Worm (Caenorhabditis elegans) whole organism, L2 larva: Measurements from ENCODE around the gene C40C9.3.

Experiments
- C34F6.9 ChIP-seq: fragments of 150-350 bp; optimal IDR thresholded peaks from 2 replicates; lab custom pipeline; 2014; ENCODE audit warnings: missing biosample characterization, missing genetic modification characterization
- F13H6.1 ChIP-seq: sonication (generic microtip); optimal IDR thresholded peaks from 2 replicates; lab custom pipeline; 2016; ENCODE audit warnings: missing genetic modification characterization, missing compliant biosample characterization
- R02D3.7 ChIP-seq: fragments of 150-350 bp; optimal IDR thresholded peaks from 2 replicates; lab custom pipeline; 2014; ENCODE audit warnings: missing biosample characterization, missing genetic modification characterization
- ama-1 ChIP-seq: fragments of 150-350 bp; optimal IDR thresholded peaks from 2 replicates; lab custom pipeline; 2018; ENCODE audit warnings: inconsistent platforms
- ceh-16 ChIP-seq: fragments of 150-350 bp; optimal IDR thresholded peaks from 2 replicates; lab custom pipeline; 2014; ENCODE audit warnings: missing biosample characterization, missing genetic modification characterization
- crh-2 ChIP-seq: sonication (generic microtip); optimal IDR thresholded peaks from 2 replicates; lab custom pipeline; 2017; ENCODE audit warnings: missing biosample characterization, missing genetic modification characterization
- dmd-4 ChIP-seq: sonication (generic microtip); optimal IDR thresholded peaks from 2 replicates; lab custom pipeline; 2017; ENCODE audit warnings: missing biosample characterization, missing genetic modification characterization
- egl-27 ChIP-seq: sonication (generic microtip); optimal IDR thresholded peaks from 3 replicates; lab custom pipeline; 2017; ENCODE audit warnings: missing biosample characterization, missing genetic modification reagents, missing genetic modification characterization
- elt-3 ChIP-seq: sonication (generic microtip); optimal IDR thresholded peaks from 2 replicates; lab custom pipeline; 2017; ENCODE audit warnings: missing biosample characterization, missing genetic modification characterization
- fos-1 ChIP-seq: fragments of 150-350 bp; optimal IDR thresholded peaks from 2 replicates; lab custom pipeline; 2014; ENCODE audit warnings: missing biosample characterization, missing genetic modification characterization
- gmeb-1 ChIP-seq: fragments of 150-350 bp; optimal IDR thresholded peaks from 2 replicates; lab custom pipeline; 2014; ENCODE audit warnings: missing biosample characterization, missing genetic modification characterization
- lin-11 ChIP-seq: fragments of 150-350 bp; sonication (generic microtip); optimal IDR thresholded peaks from 2 replicates; lab custom pipeline; 2014; ENCODE audit warnings: missing biosample characterization, missing genetic modification characterization, inconsistent platforms, mixed read lengths
- lin-13 ChIP-seq: fragments of 150-350 bp; optimal IDR thresholded peaks from 2 replicates; lab custom pipeline; 2014; ENCODE audit warnings: missing biosample characterization, missing genetic modification reagents, missing genetic modification characterization
- lin-39 ChIP-seq: fragments of 150-350 bp; optimal IDR thresholded peaks from 2 replicates; lab custom pipeline; 2014; ENCODE audit warnings: missing biosample characterization, missing genetic modification reagents, missing genetic modification characterization
- lsy-2 ChIP-seq, 2 experiments: fragments of 150-350 bp in 1 of 2; sonication (generic microtip) in 1 of 2; optimal IDR thresholded peaks; 2 replicates each; lab custom pipeline; 2014 to 2017; ENCODE audit warnings: missing biosample characterization in 2 of 2, missing genetic modification characterization in 2 of 2
- mdl-1 ChIP-seq, 2 experiments: fragments of 150-350 bp in 1 of 2; sonication (generic microtip) in 1 of 2; optimal IDR thresholded peaks; 2 replicates each; lab custom pipeline; 2017; ENCODE audit warnings: missing biosample characterization in 2 of 2, missing genetic modification characterization in 2 of 2
- nhr-10 ChIP-seq: sonication (generic microtip); optimal IDR thresholded peaks from 2 replicates; lab custom pipeline; 2017; ENCODE audit warnings: missing biosample characterization, missing genetic modification characterization
- nhr-11 ChIP-seq: fragments of 150-350 bp; optimal IDR thresholded peaks from 2 replicates; lab custom pipeline; 2014; ENCODE audit warnings: missing biosample characterization, missing genetic modification characterization
- nhr-129 ChIP-seq: fragments of 150-350 bp; optimal IDR thresholded peaks from 2 replicates; lab custom pipeline; 2014; ENCODE audit warnings: missing biosample characterization, missing genetic modification characterization
- nhr-21 ChIP-seq: fragments of 150-350 bp; optimal IDR thresholded peaks from 2 replicates; lab custom pipeline; 2014; ENCODE audit warnings: missing biosample characterization, missing genetic modification characterization
- nhr-23 ChIP-seq: fragments of 150-350 bp; optimal IDR thresholded peaks from 2 replicates; lab custom pipeline; 2014; ENCODE audit warnings: missing biosample characterization, missing genetic modification reagents, missing genetic modification characterization
- nhr-237 ChIP-seq: fragments of 150-350 bp; optimal IDR thresholded peaks from 2 replicates; lab custom pipeline; 2014; ENCODE audit warnings: missing biosample characterization, missing genetic modification characterization
- nhr-25 ChIP-seq: fragments of 150-350 bp; sonication (generic microtip); optimal IDR thresholded peaks from 3 replicates; lab custom pipeline; 2014; ENCODE audit warnings: missing biosample characterization, missing genetic modification characterization
- nhr-6 ChIP-seq: fragments of 150-350 bp; optimal IDR thresholded peaks from 2 replicates; lab custom pipeline; 2014; ENCODE audit warnings: missing biosample characterization, missing genetic modification characterization
- peb-1 ChIP-seq: fragments of 150-350 bp; optimal IDR thresholded peaks from 2 replicates; lab custom pipeline; 2014; ENCODE audit warnings: missing biosample characterization, missing genetic modification characterization
- sem-4 ChIP-seq: fragments of 150-350 bp; optimal IDR thresholded peaks from 2 replicates; lab custom pipeline; 2014; ENCODE audit warnings: missing biosample characterization, missing genetic modification reagents, missing genetic modification characterization
- sma-3 ChIP-seq: sonication (generic microtip); optimal IDR thresholded peaks from 2 replicates; lab custom pipeline; 2016; ENCODE audit warnings: missing genetic modification reagents, missing genetic modification characterization, missing compliant biosample characterization
- sma-9 ChIP-seq, 2 experiments: fragments of 150-350 bp in 1 of 2; sonication (generic microtip) in 1 of 2; optimal IDR thresholded peaks; 2 replicates each; lab custom pipeline; 2014 to 2016; ENCODE audit warnings: missing genetic modification characterization in 2 of 2, mild to moderate bottlenecking in 1 of 2, missing biosample characterization in 1 of 2, missing compliant biosample characterization in 1 of 2, missing genetic modification reagents in 1 of 2, moderate library complexity in 1 of 2
- snpc-4 ChIP-seq: fragments of 150-350 bp; optimal IDR thresholded peaks from 2 replicates; lab custom pipeline; 2014; ENCODE audit warnings: missing biosample characterization, missing genetic modification characterization
- unc-39 ChIP-seq: fragments of 150-350 bp; optimal IDR thresholded peaks from 2 replicates; lab custom pipeline; 2014; ENCODE audit warnings: missing biosample characterization, missing genetic modification characterization
- unc-55 ChIP-seq: fragments of 150-350 bp; sonication (generic microtip); optimal IDR thresholded peaks from 3 replicates; lab custom pipeline; 2014; ENCODE audit warnings: missing biosample characterization, missing genetic modification reagents, missing genetic modification characterization
- zag-1 ChIP-seq: fragments of 150-350 bp; optimal IDR thresholded peaks from 2 replicates; lab custom pipeline; 2014; ENCODE audit warnings: missing biosample characterization, missing genetic modification characterization
- ztf-11 ChIP-seq: sonication (generic microtip); optimal IDR thresholded peaks from 2 replicates; lab custom pipeline; 2017; ENCODE audit warnings: missing biosample characterization, missing genetic modification characterization
- ztf-4 ChIP-seq: fragments of 150-350 bp; optimal IDR thresholded peaks from 2 replicates; lab custom pipeline; 2014; ENCODE audit warnings: missing biosample characterization, missing genetic modification characterization

Gene C40C9.3

ce11 chrX:13666864-13667263, 19.5 kb downstream of the C40C9.3 start:
- no peak for TF ChIP-seq crh-2 (tag; lab: Kevin White, UChicago)
- TF ChIP-seq, all 48 proteins: peak for 0

- TF ChIP-seq F13H6.1 (tag; lab: Kevin White, UChicago) = no peak
- no peak for TF ChIP-seq nhr-25 (tag; lab: Kevin White, UChicago)
- no peak for TF ChIP-seq peb-1 (tag; lab: Kevin White, UChicago)
- TF ChIP-seq, all 48 proteins: peak for 0
These were observed 21.3 kb downstream of the C40C9.3 start, which contains the start of gene C04A11.2 for ce11 chrX:13668728-13669127. Gene C04A11.2, minus strand, starts transcription at chrX:13668828.

- TF ChIP-seq fos-1 = peak; percentile 54
- no peak for TF ChIP-seq lin-39 (tag; lab: Kevin White, UChicago)
- TF ChIP-seq ceh-16 = no peak
- peak; percentile 45 for TF ChIP-seq gmeb-1 (tag; lab: Kevin White, UChicago)
- no peak for TF ChIP-seq sem-4 (tag; lab: Kevin White, UChicago)
- TF ChIP-seq sma-9 (GFP tag; optimal IDR thresholded peaks at IDR 0.05; lab: Kevin White, UChicago) = peak; percentile 42
- no peak for TF ChIP-seq sma-9 (tag; optimal IDR thresholded peaks at IDR 0.05; lab: Kevin White, UChicago)
- peak; percentile 33 for TF ChIP-seq lin-13 (GFP tag; lab: Kevin White, UChicago)
- TF ChIP-seq ztf-4 = no peak
- TF ChIP-seq unc-55 = peak; percentile 35
- peak; percentile 43 for TF ChIP-seq C34F6.9 (tag; lab: Kevin White, UChicago)
- TF ChIP-seq nhr-129 (tag; lab: Kevin White, UChicago) = peak; percentile 73
- no peak for TF ChIP-seq sma-3
- peak; percentile 73 for TF ChIP-seq crh-2 (tag; lab: Kevin White, UChicago)
- no peak for TF ChIP-seq lin-11 (tag; lab: Kevin White, UChicago)
- no peak for TF ChIP-seq egl-27 (tag; lab: Kevin White, UChicago)
- TF ChIP-seq ztf-11 (tag; lab: Kevin White, UChicago) = no peak
- peak in 1 of 2 experiments; percentile 43 for TF ChIP-seq lsy-2 (tag; optimal IDR thresholded peaks at IDR 0.05; lab: Kevin White, UChicago)
- TF ChIP-seq F13H6.1 (tag; lab: Kevin White, UChicago) = peak; percentile 45
- no peak for TF ChIP-seq nhr-237 (tag; lab: Kevin White, UChicago)
- TF ChIP-seq, all 48 proteins: peak for 10
These were observed 22.2 kb downstream of the C40C9.3 start for ce11 chrX:13669641-13670040.

- TF ChIP-seq nhr-6 (tag; lab: Kevin White, UChicago) (no peak), R02D3.7 (tag; lab: Kevin White, UChicago) (no peak), snpc-4 (tag; lab: Kevin White, UChicago) (no peak), nhr-10 (no peak), dmd-4 (tag; lab: Kevin White, UChicago) (no peak), elt-3 (tag; lab: Kevin White, UChicago) (no peak), F13H6.1 (tag; lab: Kevin White, UChicago) (no peak), sma-9 (GFP tag; optimal IDR thresholded peaks at IDR 0.05; lab: Kevin White, UChicago) (peak; percentile 21), sma-9 (tag; optimal IDR thresholded peaks at IDR 0.05; lab: Kevin White, UChicago) (no peak), nhr-11 (tag; lab: Kevin White, UChicago) (no peak), nhr-129 (tag; lab: Kevin White, UChicago) (peak; percentile 5), zag-1 (tag; lab: Kevin White, UChicago) (no peak), ama-1 (lab: Kevin White, UChicago) (no peak), nhr-25 (tag; lab: Kevin White, UChicago) (peak; percentile 6)
These were observed 23.6 kb downstream of the C40C9.3 start for ce11 chrX:13670966-13671365.

- peak; percentile 30 for TF ChIP-seq nhr-21 (tag; lab: Kevin White, UChicago)
- peak; percentile 65 for TF ChIP-seq sma-9 (GFP tag; optimal IDR thresholded peaks at IDR 0.05; lab: Kevin White, UChicago)
- no peak for TF ChIP-seq sma-9 (tag; optimal IDR thresholded peaks at IDR 0.05; lab: Kevin White, UChicago)
- no peak for TF ChIP-seq C34F6.9 (tag; lab: Kevin White, UChicago)
- no peak for TF ChIP-seq nhr-23 (tag; lab: Kevin White, UChicago)
- no peak for TF ChIP-seq lin-11 (tag; lab: Kevin White, UChicago)
- TF ChIP-seq F13H6.1 (tag; lab: Kevin White, UChicago) = peak; percentile 8
- peak; percentile 66 for TF ChIP-seq fos-1
- TF ChIP-seq sma-3 = peak; percentile 50
- TF ChIP-seq mdl-1 (tag; optimal IDR thresholded peaks at IDR 0.05; lab: Kevin White, UChicago) = no peak
- TF ChIP-seq zag-1 (tag; lab: Kevin White, UChicago) = no peak
- no peak for TF ChIP-seq unc-39 (tag; lab: Kevin White, UChicago)
- TF ChIP-seq crh-2 (tag; lab: Kevin White, UChicago) = peak; percentile 10
- peak; percentile 57 for TF ChIP-seq nhr-129 (tag; lab: Kevin White, UChicago)
- peak; percentile 15 for TF ChIP-seq egl-27 (tag; lab: Kevin White, UChicago)
- no peak for TF ChIP-seq nhr-10
These were observed 25.2 kb downstream of the C40C9.3 start for ce11 chrX:13672622-13673021.
